Worm (Caenorhabditis elegans) whole organism, L3 larva: ENCODE data around the gene F26A1.3.

Source experiments
- R02D3.7 ChIP-seq: fragments of 150-350 bp; optimal IDR thresholded peaks from 2 replicates; lab custom pipeline; 2014; ENCODE audit warnings: missing biosample characterization, missing genetic modification characterization
- ama-1 ChIP-seq: fragments of 150-350 bp; optimal IDR thresholded peaks from 2 replicates; lab custom pipeline; 2018
- ceh-16 ChIP-seq: sonication (generic microtip); optimal IDR thresholded peaks from 2 replicates; lab custom pipeline; 2017; ENCODE audit warnings: missing biosample characterization, missing genetic modification characterization
- ceh-28 ChIP-seq: fragments of 150-350 bp; optimal IDR thresholded peaks from 2 replicates; lab custom pipeline; 2014; ENCODE audit warnings: missing biosample characterization, missing genetic modification reagents, missing genetic modification characterization
- ceh-82 ChIP-seq: fragments of 150-350 bp; optimal IDR thresholded peaks from 2 replicates; lab custom pipeline; 2014; ENCODE audit warnings: missing biosample characterization, missing genetic modification characterization
- ceh-9 ChIP-seq: sonication (generic microtip); optimal IDR thresholded peaks from 2 replicates; lab custom pipeline; 2018; ENCODE audit warnings: missing biosample characterization, missing genetic modification characterization
- daf-12 ChIP-seq: fragments of 150-350 bp; optimal IDR thresholded peaks from 2 replicates; lab custom pipeline; 2014; ENCODE audit warnings: missing biosample characterization, missing genetic modification reagents, missing genetic modification characterization
- egl-27 ChIP-seq: sonication (generic microtip); optimal IDR thresholded peaks from 4 replicates; lab custom pipeline; 2017; ENCODE audit warnings: missing biosample characterization, missing genetic modification reagents, missing genetic modification characterization
- egl-5 ChIP-seq: fragments of 150-350 bp; optimal IDR thresholded peaks from 2 replicates; lab custom pipeline; 2017; ENCODE audit warnings: missing biosample characterization, missing genetic modification reagents, missing genetic modification characterization, inconsistent platforms
- elt-1 ChIP-seq: fragments of 150-350 bp; optimal IDR thresholded peaks from 2 replicates; lab custom pipeline; 2014; ENCODE audit warnings: missing biosample characterization, missing genetic modification characterization
- elt-2 ChIP-seq: sonication (generic microtip); optimal IDR thresholded peaks from 2 replicates; lab custom pipeline; 2016; ENCODE audit warnings: missing genetic modification reagents, mild to moderate bottlenecking, missing genetic modification characterization, missing compliant biosample characterization
- elt-3 ChIP-seq, 3 experiments: fragments of 150-350 bp in 1 of 3; sonication (generic microtip) in 2 of 3; optimal IDR thresholded peaks; 2 replicates in 2 of 3; 4 replicates in 1 of 3; lab custom pipeline; 2014 to 2017; ENCODE audit warnings: missing biosample characterization in 3 of 3, missing genetic modification characterization in 3 of 3
- eor-1 ChIP-seq, 2 experiments: fragments of 150-350 bp; optimal IDR thresholded peaks; 2 replicates each; lab custom pipeline; 2014 to 2018; ENCODE audit warnings: missing biosample characterization in 2 of 2, missing genetic modification characterization in 2 of 2
- fkh-10 ChIP-seq: sonication (generic microtip); optimal IDR thresholded peaks from 2 replicates; lab custom pipeline; 2017; ENCODE audit warnings: missing biosample characterization, missing genetic modification reagents, missing genetic modification characterization
- fos-1 ChIP-seq: fragments of 150-350 bp; optimal IDR thresholded peaks from 2 replicates; lab custom pipeline; 2014; ENCODE audit warnings: missing biosample characterization, missing genetic modification characterization
- hmg-11 ChIP-seq: sonication (generic microtip); optimal IDR thresholded peaks from 2 replicates; lab custom pipeline; 2016; ENCODE audit warnings: missing genetic modification characterization, missing compliant biosample characterization
- jun-1 ChIP-seq: fragments of 150-350 bp; optimal IDR thresholded peaks from 2 replicates; lab custom pipeline; 2014; ENCODE audit warnings: missing biosample characterization, missing genetic modification reagents, missing genetic modification characterization
- lin-15B ChIP-seq: fragments of 150-350 bp; optimal IDR thresholded peaks from 2 replicates; lab custom pipeline; 2014; ENCODE audit warnings: missing biosample characterization, missing genetic modification characterization
- lin-39 ChIP-seq: fragments of 150-350 bp; optimal IDR thresholded peaks from 2 replicates; lab custom pipeline; 2018; ENCODE audit warnings: missing biosample characterization, missing genetic modification reagents, missing genetic modification characterization
- lsy-12 ChIP-seq: sonication (generic microtip); optimal IDR thresholded peaks from 2 replicates; lab custom pipeline; 2016; ENCODE audit warnings: mild to moderate bottlenecking, missing genetic modification characterization, missing compliant biosample characterization
- mdl-1 ChIP-seq: fragments of 150-350 bp; optimal IDR thresholded peaks from 2 replicates; lab custom pipeline; 2014; ENCODE audit warnings: missing biosample characterization, missing genetic modification characterization
- mml-1 ChIP-seq: fragments of 150-350 bp; sonication (generic microtip); optimal IDR thresholded peaks from 3 replicates; lab custom pipeline; 2014; ENCODE audit warnings: missing biosample characterization, missing genetic modification characterization
- nfya-1 ChIP-seq: sonication (generic microtip); optimal IDR thresholded peaks from 2 replicates; lab custom pipeline; 2017; ENCODE audit warnings: missing genetic modification characterization, mild to moderate bottlenecking, missing compliant biosample characterization, antibody characterized with exemption, moderate library complexity; ENCODE audit not compliant: insufficient read depth
- nhr-11 ChIP-seq: fragments of 150-350 bp; optimal IDR thresholded peaks from 2 replicates; lab custom pipeline; 2014; ENCODE audit warnings: missing biosample characterization, missing genetic modification characterization
- nhr-12 ChIP-seq: fragments of 150-350 bp; optimal IDR thresholded peaks from 2 replicates; lab custom pipeline; 2014; ENCODE audit warnings: missing biosample characterization, missing genetic modification characterization
- nhr-23 ChIP-seq: fragments of 150-350 bp; optimal IDR thresholded peaks from 2 replicates; lab custom pipeline; 2014; ENCODE audit warnings: missing biosample characterization, missing genetic modification reagents, missing genetic modification characterization
- nhr-237 ChIP-seq: fragments of 150-350 bp; optimal IDR thresholded peaks from 2 replicates; lab custom pipeline; 2014; ENCODE audit warnings: missing biosample characterization, missing genetic modification characterization
- nhr-25 ChIP-seq: sonication (generic microtip); optimal IDR thresholded peaks from 2 replicates; lab custom pipeline; 2017; ENCODE audit warnings: missing biosample characterization, missing genetic modification characterization
- nhr-28 ChIP-seq: fragments of 150-350 bp; optimal IDR thresholded peaks from 2 replicates; lab custom pipeline; 2014; ENCODE audit warnings: missing biosample characterization, missing genetic modification characterization
- nhr-67 ChIP-seq: fragments of 150-350 bp; optimal IDR thresholded peaks from 2 replicates; lab custom pipeline; 2014; ENCODE audit warnings: missing biosample characterization, missing genetic modification characterization
- pqm-1 ChIP-seq: fragments of 150-350 bp; optimal IDR thresholded peaks from 2 replicates; lab custom pipeline; 2017; ENCODE audit warnings: missing biosample characterization, missing genetic modification characterization, inconsistent platforms
- skn-1 ChIP-seq: fragments of 150-350 bp; optimal IDR thresholded peaks from 2 replicates; lab custom pipeline; 2014; ENCODE audit warnings: missing biosample characterization, missing genetic modification characterization
- snpc-4 ChIP-seq: fragments of 150-350 bp; optimal IDR thresholded peaks from 2 replicates; lab custom pipeline; 2014; ENCODE audit warnings: missing biosample characterization, missing genetic modification characterization
- tbx-2 ChIP-seq: sonication (generic microtip); optimal IDR thresholded peaks from 2 replicates; lab custom pipeline; 2016; ENCODE audit warnings: mild to moderate bottlenecking, missing genetic modification characterization, missing compliant biosample characterization
- unc-39 ChIP-seq: sonication (generic microtip); optimal IDR thresholded peaks from 4 replicates; lab custom pipeline; 2017; ENCODE audit warnings: missing biosample characterization, missing genetic modification characterization
- unc-62 ChIP-seq: fragments of 150-350 bp; sonication (generic microtip); optimal IDR thresholded peaks from 4 replicates; lab custom pipeline; 2014; ENCODE audit warnings: missing biosample characterization, missing genetic modification reagents, missing genetic modification characterization
- ztf-4 ChIP-seq: fragments of 150-350 bp; optimal IDR thresholded peaks from 2 replicates; lab custom pipeline; 2014; ENCODE audit warnings: missing biosample characterization, missing genetic modification characterization

F26A1.3 gene

ce11 chrIII:4868643-4869042 is 41.9 kb downstream of the F26A1.3 start, which contains the start of the genes msd-4 and C35D10.3:
Gene msd-4, minus strand, starts transcription at chrIII:4868743.
Gene C35D10.3, plus strand, starts transcription at chrIII:4868921.
- TF ChIP-seq ztf-4 (tag; lab: Kevin White, UChicago) (no peak), egl-27 (tag; lab: Kevin White, UChicago) (no peak), skn-1 (no peak), tbx-2 (tag; lab: Kevin White, UChicago) (no peak), jun-1 (no peak), ceh-16 (tag; lab: Kevin White, UChicago) (no peak)
- TF ChIP-seq, all 47 proteins: peak for 0

ce11 chrIII:4870478-4870877 is 43.8 kb downstream of the F26A1.3 start, which contains the start of gene gipc-1:
Gene gipc-1, plus strand, starts transcription at chrIII:4870778.
- TF ChIP-seq snpc-4: no peak
- no peak for TF ChIP-seq ceh-9 (tag; lab: Kevin White, UChicago)
- TF ChIP-seq R02D3.7: no peak
- no peak for TF ChIP-seq mml-1 (tag; lab: Kevin White, UChicago)
- TF ChIP-seq lsy-12: no peak
- no peak for TF ChIP-seq elt-1 (tag; lab: Kevin White, UChicago)
- TF ChIP-seq mdl-1 (tag; lab: Kevin White, UChicago): no peak
- no peak for TF ChIP-seq ama-1 (lab: Kevin White, UChicago)
- no peak for TF ChIP-seq nfya-1 (tag; lab: Kevin White, UChicago)
- TF ChIP-seq nhr-23 (tag; lab: Kevin White, UChicago): no peak

ce11 chrIII:4873395-4873794 is 46.7 kb downstream of the F26A1.3 start:
- TF ChIP-seq nhr-11 (no peak), nhr-25 (tag; lab: Kevin White, UChicago) (no peak), daf-12 (tag; lab: Kevin White, UChicago) (no peak), elt-3 (tag; optimal IDR thresholded peaks at IDR 0.05; lab: Kevin White, UChicago) (no peak), ztf-4 (tag; lab: Kevin White, UChicago) (no peak), nhr-237 (tag; lab: Kevin White, UChicago) (no peak), egl-5 (tag; lab: Kevin White, UChicago) (no peak), skn-1 (no peak), mdl-1 (tag; lab: Kevin White, UChicago) (no peak), lsy-12 (no peak)

- TF ChIP-seq nhr-25 (tag; lab: Kevin White, UChicago): no peak
- no peak for TF ChIP-seq ceh-28 (tag; lab: Kevin White, UChicago)
- no peak for TF ChIP-seq mml-1 (tag; lab: Kevin White, UChicago)
- no peak for TF ChIP-seq daf-12 (tag; lab: Kevin White, UChicago)
- TF ChIP-seq elt-3 (tag; optimal IDR thresholded peaks at IDR 0.05; lab: Kevin White, UChicago): no peak
- no peak for TF ChIP-seq mdl-1 (tag; lab: Kevin White, UChicago)
- no peak for TF ChIP-seq ceh-9 (tag; lab: Kevin White, UChicago)
- no peak for TF ChIP-seq fkh-10 (GFP tag; lab: Kevin White, UChicago)
- no peak for TF ChIP-seq hmg-11 (tag; lab: Kevin White, UChicago)
- TF ChIP-seq, all 47 proteins: peak for 0
Observed at ce11 chrIII:4874671-4875070, 48.0 kb downstream of the F26A1.3 start, which contains the start of gene C35D10.12. Gene C35D10.12, minus strand, starts transcription at chrIII:4874771.

- no peak for TF ChIP-seq unc-39 (tag; lab: Kevin White, UChicago)
- peak; percentile 39 for TF ChIP-seq fkh-10 (GFP tag; lab: Kevin White, UChicago)
Observed at ce11 chrIII:4875663-4876062, 49.0 kb downstream of the F26A1.3 start.

- no peak for TF ChIP-seq unc-62 (GFP tag; lab: Kevin White, UChicago)
- no peak for TF ChIP-seq jun-1
- TF ChIP-seq nfya-1 (tag; lab: Kevin White, UChicago): peak; percentile 47
- TF ChIP-seq skn-1: peak; percentile 27
- no peak for TF ChIP-seq egl-5 (tag; lab: Kevin White, UChicago)
- TF ChIP-seq snpc-4: peak; percentile 29
- TF ChIP-seq ceh-28 (tag; lab: Kevin White, UChicago): no peak
- no peak for TF ChIP-seq mdl-1 (tag; lab: Kevin White, UChicago)
- peak; percentile 3 for TF ChIP-seq elt-2 (tag; lab: Kevin White, UChicago)
- no peak for TF ChIP-seq nhr-12
- TF ChIP-seq R02D3.7: no peak
- no peak for TF ChIP-seq fos-1 (tag; lab: Kevin White, UChicago)
- TF ChIP-seq nhr-67 (tag; lab: Kevin White, UChicago): no peak
- peak; percentile 61 for TF ChIP-seq lin-15B (tag; lab: Kevin White, UChicago)
- no peak for TF ChIP-seq nhr-23 (tag; lab: Kevin White, UChicago)
- no peak for TF ChIP-seq mml-1 (tag; lab: Kevin White, UChicago)
- TF ChIP-seq ceh-9 (tag; lab: Kevin White, UChicago): no peak
- no peak for TF ChIP-seq ceh-82 (tag; lab: Kevin White, UChicago)
- TF ChIP-seq nhr-11: no peak
- no peak for TF ChIP-seq eor-1 (tag; optimal IDR thresholded peaks at IDR 0.05; lab: Kevin White, UChicago)
- no peak for TF ChIP-seq lin-39
- no peak for TF ChIP-seq pqm-1 (tag; lab: Kevin White, UChicago)
- no peak for TF ChIP-seq egl-27 (tag; lab: Kevin White, UChicago)
- TF ChIP-seq nhr-28 (tag; lab: Kevin White, UChicago): no peak
Observed at ce11 chrIII:4878281-4878680, 51.6 kb downstream of the F26A1.3 start, which contains the start of the genes tost-1 and arx-6. Gene tost-1, minus strand, starts transcription at chrIII:4878311. Gene arx-6, plus strand, starts transcription at chrIII:4878658.
